Fruit fly (Drosophila melanogaster): ENCODE data around the gene unc80.

- TF ChIP-seq bbx (GFP tag; IDR thresholded peaks at IDR 0.05; ENCODE audit: partially characterized antibody) (no peak), Fer2 (tag; optimal IDR thresholded peaks at IDR 0.05) (no peak), CG8478 (optimal IDR thresholded peaks at IDR 0.05) (no peak), CG1647 (GFP tag; optimal IDR thresholded peaks at IDR 0.05) (no peak), CG17186 (GFP tag; optimal IDR thresholded peaks at IDR 0.05) (no peak), CG11398 (GFP tag; optimal IDR thresholded peaks at IDR 0.05) (no peak), Usf (GFP tag; optimal IDR thresholded peaks at IDR 0.05) (no peak), chinmo (GFP tag; IDR thresholded peaks at IDR 0.05; ENCODE audit: partially characterized antibody) (no peak)
These were observed 32.3 kb downstream of the unc80 start, which contains the start of gene Acp98AB for dm6 chr3R:27694583-27694982.

Measured in whole organism, embryonic.